Worm (Caenorhabditis elegans) whole organism, young adult: ENCODE results near the gene sup-36.

Experiments
- B0336.3 ChIP-seq: fragments of 200-800 bp; sonication (Bioruptor generic); IDR thresholded peaks from 2 replicates; pipeline ENCODE4 v1.3.6; 2022; ENCODE audit warnings: missing genetic modification characterization, missing compliant biosample characterization
- F10E7.11 ChIP-seq: sonication (generic microtip); optimal IDR thresholded peaks from 2 replicates; lab custom pipeline; 2017; ENCODE audit warnings: mild to moderate bottlenecking, missing genetic modification characterization, moderate library complexity, missing compliant biosample characterization
- F52B5.7 ChIP-seq: sonication (generic microtip); optimal IDR thresholded peaks from 2 replicates; lab custom pipeline; 2016; ENCODE audit warnings: mild to moderate bottlenecking, missing genetic modification characterization, missing compliant biosample characterization
- F55B11.4 ChIP-seq: sonication (generic microtip); optimal IDR thresholded peaks from 2 replicates; lab custom pipeline; 2016; ENCODE audit warnings: missing compliant biosample characterization, missing genetic modification characterization, borderline replicate concordance; ENCODE audit not compliant: insufficient read depth
- F57C9.4 ChIP-seq: sonication (generic microtip); optimal IDR thresholded peaks from 2 replicates; lab custom pipeline; 2017; ENCODE audit warnings: mild to moderate bottlenecking, missing genetic modification characterization, missing compliant biosample characterization
- Y53G8AR.9 ChIP-seq: fragments of 200-800 bp; sonication (Bioruptor generic); conservative IDR thresholded peaks from 2 replicates; pipeline ENCODE4 v1.3.6; 2022; ENCODE audit warnings: missing genetic modification reagents, missing genetic modification characterization, missing compliant biosample characterization
- Y95B8A.8 ChIP-seq: fragments of 200-800 bp; sonication (Bioruptor generic); IDR thresholded peaks from 2 replicates; pipeline ENCODE4 v1.3.6; 2022; ENCODE audit warnings: missing genetic modification reagents, missing genetic modification characterization, missing compliant biosample characterization
- akir-1 ChIP-seq: fragments of 200-800 bp; sonication (Bioruptor generic); optimal IDR thresholded peaks from 2 replicates; lab custom pipeline; 2018; ENCODE audit warnings: mild to moderate bottlenecking, missing genetic modification characterization, moderate library complexity, missing compliant biosample characterization
- attf-5 ChIP-seq: fragments of 200-800 bp; sonication (Bioruptor generic); optimal IDR thresholded peaks from 2 replicates; lab custom pipeline; 2018; ENCODE audit warnings: mild to moderate bottlenecking, missing genetic modification characterization, missing compliant biosample characterization
- cebp-1 ChIP-seq, 2 experiments: fragments of 200-800 bp in 1 of 2; sonication (Bioruptor generic) in 1 of 2; sonication (generic microtip) in 1 of 2; IDR thresholded peaks in 1 of 2; optimal IDR thresholded peaks in 1 of 2; 2 replicates each; pipeline versions ENCODE4 v1.3.6 to Lab custom; 2017 to 2022; ENCODE audit warnings: missing compliant biosample characterization in 2 of 2, missing genetic modification characterization in 2 of 2, mild to moderate bottlenecking in 1 of 2, missing genetic modification reagents in 1 of 2, moderate library complexity in 1 of 2
- ceh-58 ChIP-seq: fragments of 200-800 bp; sonication (Bioruptor generic); IDR thresholded peaks from 2 replicates; pipeline ENCODE4 v1.3.6; 2022; ENCODE audit warnings: missing genetic modification characterization, missing compliant biosample characterization
- ceh-91 ChIP-seq: fragments of 200-800 bp; sonication (Bioruptor generic); IDR thresholded peaks from 2 replicates; pipeline ENCODE4 v1.3.6; 2022; ENCODE audit warnings: missing genetic modification reagents, missing genetic modification characterization, missing compliant biosample characterization
- dpl-1 ChIP-seq: fragments of 150-350 bp; optimal IDR thresholded peaks from 2 replicates; lab custom pipeline; 2014; ENCODE audit warnings: missing biosample characterization, missing genetic modification reagents, missing genetic modification characterization
- egl-18 ChIP-seq: fragments of 200-800 bp; sonication (Bioruptor generic); IDR thresholded peaks from 2 replicates; pipeline ENCODE4 v1.3.6; 2022; ENCODE audit warnings: missing genetic modification reagents, missing genetic modification characterization, missing compliant biosample characterization
- hlh-26 ChIP-seq: fragments of 200-800 bp; sonication (Bioruptor generic); conservative IDR thresholded peaks from 2 replicates; pipeline ENCODE4 v1.3.6; 2022; ENCODE audit warnings: missing genetic modification reagents, missing genetic modification characterization, missing compliant biosample characterization
- hmg-1.2 ChIP-seq: fragments of 200-800 bp; sonication (Bioruptor generic); IDR thresholded peaks from 2 replicates; pipeline ENCODE4 v1.3.6; 2022; ENCODE audit warnings: missing genetic modification reagents, missing genetic modification characterization, missing compliant biosample characterization
- hsf-1 ChIP-seq: fragments of 200-800 bp; sonication (Bioruptor generic); IDR thresholded peaks from 2 replicates; pipeline ENCODE4 v1.3.6; 2022; ENCODE audit warnings: missing genetic modification reagents, missing genetic modification characterization, missing compliant biosample characterization
- lsy-27 ChIP-seq: sonication (generic microtip); optimal IDR thresholded peaks from 2 replicates; lab custom pipeline; 2017; ENCODE audit warnings: missing genetic modification characterization, mild to moderate bottlenecking, missing compliant biosample characterization, antibody characterized with exemption, missing genotype, borderline replicate concordance; ENCODE audit not compliant: insufficient read depth
- madf-6 ChIP-seq: fragments of 200-800 bp; sonication (Bioruptor generic); IDR thresholded peaks from 2 replicates; pipeline ENCODE4 v1.3.6; 2022; ENCODE audit warnings: missing genetic modification reagents, missing genetic modification characterization, missing compliant biosample characterization
- mxl-1 ChIP-seq: sonication (generic microtip); optimal IDR thresholded peaks from 2 replicates; lab custom pipeline; 2016; ENCODE audit warnings: missing genetic modification characterization, missing compliant biosample characterization
- nfyb-1 ChIP-seq: fragments of 200-800 bp; sonication (Bioruptor generic); IDR thresholded peaks from 2 replicates; pipeline ENCODE4 v1.3.6; 2022; ENCODE audit warnings: missing genetic modification reagents, missing genetic modification characterization, missing compliant biosample characterization
- nhr-179 ChIP-seq: sonication (generic microtip); optimal IDR thresholded peaks from 2 replicates; lab custom pipeline; 2016; ENCODE audit warnings: mild to moderate bottlenecking, missing genetic modification characterization, missing compliant biosample characterization
- nhr-80 ChIP-seq: sonication (generic microtip); optimal IDR thresholded peaks from 2 replicates; lab custom pipeline; 2016; ENCODE audit warnings: missing genetic modification characterization, missing compliant biosample characterization
- nhr-90 ChIP-seq: sonication (generic microtip); optimal IDR thresholded peaks from 2 replicates; lab custom pipeline; 2016; ENCODE audit warnings: missing genotype, mild to moderate bottlenecking, missing genetic modification characterization, missing compliant biosample characterization
- repo-1 ChIP-seq: sonication (generic microtip); optimal IDR thresholded peaks from 2 replicates; lab custom pipeline; 2017; ENCODE audit warnings: mild to moderate bottlenecking, missing genetic modification characterization, missing compliant biosample characterization
- rpc-1 ChIP-seq, 2 experiments: fragments of 150-350 bp in 1 of 2; sonication (generic microtip) in 1 of 2; optimal IDR thresholded peaks; 2 replicates each; lab custom pipeline; 2014 to 2018; ENCODE audit warnings: missing biosample characterization in 1 of 2, missing genetic modification characterization in 1 of 2, missing genetic modification reagents in 1 of 2, missing genotype in 1 of 2
- sdz-38 ChIP-seq: sonication (generic microtip); optimal IDR thresholded peaks from 2 replicates; lab custom pipeline; 2016; ENCODE audit warnings: missing genotype, missing genetic modification characterization, missing compliant biosample characterization
- snpc-1.3 ChIP-seq: sonication (generic microtip); optimal IDR thresholded peaks from 2 replicates; lab custom pipeline; 2017; ENCODE audit warnings: missing genetic modification characterization, mild to moderate bottlenecking, missing compliant biosample characterization, antibody characterized with exemption, moderate library complexity, missing genotype, missing genetic modification reagents; ENCODE audit not compliant: insufficient read depth
- snpc-3.4 ChIP-seq: sonication (generic microtip); optimal IDR thresholded peaks from 2 replicates; lab custom pipeline; 2017; ENCODE audit warnings: missing genetic modification characterization, mild to moderate bottlenecking, missing compliant biosample characterization, antibody characterized with exemption, moderate library complexity, missing genotype, missing genetic modification reagents
- snpc-4 ChIP-seq, 5 experiments: fragments of 150-350 bp in 1 of 5; sonication (generic microtip) in 4 of 5; optimal IDR thresholded peaks; 2 replicates each; lab custom pipeline; 2014 to 2018; ENCODE audit warnings: missing genetic modification characterization in 5 of 5, missing biosample characterization in 3 of 5, antibody characterized with exemption in 2 of 5, mild to moderate bottlenecking in 2 of 5, missing compliant biosample characterization in 2 of 5, missing genotype in 2 of 5, moderate library complexity in 2 of 5, missing genetic modification reagents in 1 of 5
- tbx-9 ChIP-seq: sonication (generic microtip); optimal IDR thresholded peaks from 2 replicates; lab custom pipeline; 2016; ENCODE audit warnings: borderline replicate concordance, missing genetic modification characterization, inconsistent platforms, missing compliant biosample characterization
- tlf-1 ChIP-seq: fragments of 200-800 bp; sonication (Bioruptor generic); optimal IDR thresholded peaks from 2 replicates; lab custom pipeline; 2018; ENCODE audit warnings: mild to moderate bottlenecking, missing genetic modification characterization, missing compliant biosample characterization
- zim-3 ChIP-seq: sonication (generic microtip); optimal IDR thresholded peaks from 2 replicates; lab custom pipeline; 2017; ENCODE audit warnings: mild to moderate bottlenecking, missing genetic modification characterization, moderate library complexity, missing compliant biosample characterization
- ztf-22 ChIP-seq: fragments of 200-800 bp; sonication (Bioruptor generic); optimal IDR thresholded peaks from 2 replicates; lab custom pipeline; 2018; ENCODE audit warnings: mild to moderate bottlenecking, missing genetic modification characterization, moderate library complexity, missing compliant biosample characterization
- ztf-6 ChIP-seq: fragments of 200-800 bp; sonication (Bioruptor generic); IDR thresholded peaks from 2 replicates; pipeline ENCODE4 v1.3.6; 2022; ENCODE audit warnings: missing genetic modification reagents, missing genetic modification characterization, missing compliant biosample characterization

sup-36 gene

ce11 chrIV:6601213-6601724 is at the start of gene sup-36:
Gene sup-36, plus strand, starts transcription at chrIV:6601674.
- no peak for TF ChIP-seq F57C9.4 (tag; lab: Kevin White, UChicago)
- no peak for TF ChIP-seq snpc-1.3
- TF ChIP-seq nhr-80 (tag; lab: Kevin White, UChicago): peak; percentile 31
- peak; percentile 84 for TF ChIP-seq cebp-1 (GFP tag; IDR thresholded peaks at IDR 0.05; lab: Robert Waterston, UW)
- TF ChIP-seq cebp-1 (tag; optimal IDR thresholded peaks at IDR 0.05; lab: Kevin White, UChicago): peak; percentile 90
- TF ChIP-seq attf-5 (GFP tag; lab: Kevin White, UChicago): peak; percentile 46
- TF ChIP-seq snpc-3.4 (tag; lab: Kevin White, UChicago): no peak

ce11 chrIV:6552036-6552435 is 49.4 kb upstream of the sup-36 start:
- TF ChIP-seq cebp-1 (GFP tag; IDR thresholded peaks at IDR 0.05; lab: Robert Waterston, UW) (no peak), cebp-1 (tag; optimal IDR thresholded peaks at IDR 0.05; lab: Kevin White, UChicago) (peak; percentile 27), snpc-4 (GFP tag; optimal IDR thresholded peaks at IDR 0.05; lab: Kevin White, UChicago) (no peak), snpc-4 (tag; optimal IDR thresholded peaks at IDR 0.05; lab: Kevin White, UChicago) (peak in 1 of 4 experiments; percentile 9), akir-1 (GFP tag; lab: Kevin White, UChicago) (no peak), nfyb-1 (GFP tag; lab: Robert Waterston, UW) (0 out of 2 replicates have a peak, but pooled peaks have one; percentile 7), ztf-22 (peak; percentile 6), Y53G8AR.9 (GFP tag; lab: Robert Waterston, UW) (0 out of 2 replicates have a peak, but pooled peaks have one; percentile 23), mxl-1 (tag; lab: Kevin White, UChicago) (no peak), dpl-1 (GFP tag; lab: Kevin White, UChicago) (no peak), ceh-91 (GFP tag; lab: Robert Waterston, UW) (no peak), egl-18 (GFP tag; lab: Robert Waterston, UW) (no peak), ceh-58 (no peak), B0336.3 (peak; percentile 48; the same call in 1 of the 2 replicates), hmg-1.2 (GFP tag; lab: Robert Waterston, UW) (0 out of 2 replicates have a peak, but pooled peaks have one; percentile 12), hsf-1 (0 out of 2 replicates have a peak, but pooled peaks have one; percentile 10), nhr-90 (tag; lab: Kevin White, UChicago) (no peak), sdz-38 (tag; lab: Kevin White, UChicago) (no peak), tbx-9 (no peak), F52B5.7 (tag; lab: Kevin White, UChicago) (no peak), tlf-1 (GFP tag; lab: Kevin White, UChicago) (no peak), zim-3 (no peak), lsy-27 (no peak), F55B11.4 (tag; lab: Kevin White, UChicago) (no peak), rpc-1 (optimal IDR thresholded peaks at IDR 0.05; lab: Kevin White, UChicago) (no peak), rpc-1 (tag; optimal IDR thresholded peaks at IDR 0.05; lab: Kevin White, UChicago) (no peak), repo-1 (tag; lab: Kevin White, UChicago) (peak; percentile 56), F10E7.11 (no peak), Y95B8A.8 (GFP tag; lab: Robert Waterston, UW) (0 out of 2 replicates have a peak, but pooled peaks have one; percentile 22), nhr-179 (no peak), hlh-26 (GFP tag; lab: Robert Waterston, UW) (no peak), madf-6 (GFP tag; lab: Robert Waterston, UW) (0 out of 2 replicates have a peak, but pooled peaks have one; percentile 29), ztf-6 (GFP tag; lab: Robert Waterston, UW) (no peak)
